Fruit fly (Drosophila melanogaster) whole organism, embryonic: Measurements from ENCODE around the gene Hr83.
A peak's percentile ranks its signal among the peaks of the same experiment; 100 is the strongest.

Source experiments
- Atf3 ChIP-seq: fragments of 200-800 bp; sonication (Bioruptor generic); optimal IDR thresholded peaks from 3 replicates; lab custom pipeline; 2016; ENCODE audit warnings: missing biosample characterization, missing genetic modification characterization
- Atf6 ChIP-seq: fragments of 200-800 bp; sonication (Bioruptor generic); IDR thresholded peaks from 2 replicates; pipeline ENCODE4 v1.3.6; 2022; ENCODE audit warnings: missing biosample characterization, missing genetic modification characterization
- CG11695 ChIP-seq: fragments of 200-800 bp; sonication (Bioruptor generic); IDR thresholded peaks from 3 replicates; pipeline ENCODE4 v1.3.6; 2022; ENCODE audit warnings: missing biosample characterization, missing genetic modification characterization
- CG12155 ChIP-seq: fragments of 200-800 bp; sonication (Bioruptor generic); optimal IDR thresholded peaks from 3 replicates; lab custom pipeline; 2016; ENCODE audit warnings: missing biosample characterization, missing genetic modification characterization
- CG12942 ChIP-seq: fragments of 200-800 bp; sonication (Bioruptor generic); optimal IDR thresholded peaks from 3 replicates; lab custom pipeline; 2016; ENCODE audit warnings: missing biosample characterization, missing genetic modification characterization
- CG17186 ChIP-seq: fragments of 200-800 bp; sonication (Bioruptor generic); optimal IDR thresholded peaks from 3 replicates; lab custom pipeline; 2017; ENCODE audit warnings: missing biosample characterization, missing genetic modification reagents, missing genetic modification characterization
- CG1832 ChIP-seq: fragments of 200-800 bp; sonication (Bioruptor generic); optimal IDR thresholded peaks from 2 replicates; lab custom pipeline; 2017; ENCODE audit warnings: missing biosample characterization, mild to moderate bottlenecking, missing genetic modification characterization, inconsistent platforms
- CG2199 ChIP-seq: fragments of 200-800 bp; sonication (Bioruptor generic); IDR thresholded peaks from 3 replicates; pipeline ENCODE4 v1.3.6; 2022; ENCODE audit warnings: missing biosample characterization, missing genetic modification characterization
- CG30431 ChIP-seq: fragments of 200-800 bp; sonication (Bioruptor generic); optimal IDR thresholded peaks from 2 replicates; lab custom pipeline; 2017; ENCODE audit warnings: missing biosample characterization, missing genetic modification characterization
- CG33557 ChIP-seq: fragments of 200-800 bp; sonication (Bioruptor generic); optimal IDR thresholded peaks from 2 replicates; lab custom pipeline; 2019; ENCODE audit warnings: missing biosample characterization, mild to moderate bottlenecking, missing genetic modification characterization, moderate library complexity
- CG34376 ChIP-seq: fragments of 200-800 bp; sonication (Bioruptor generic); optimal IDR thresholded peaks from 2 replicates; lab custom pipeline; 2018; ENCODE audit warnings: missing biosample characterization, mild to moderate bottlenecking, missing genetic modification characterization
- CG4282 ChIP-seq: fragments of 200-800 bp; sonication (Bioruptor generic); optimal IDR thresholded peaks from 2 replicates; lab custom pipeline; 2016; ENCODE audit warnings: missing biosample characterization, missing genetic modification characterization
- CG5180 ChIP-seq: fragments of 200-800 bp; sonication (Bioruptor generic); optimal IDR thresholded peaks from 3 replicates; lab custom pipeline; 2017; ENCODE audit warnings: missing biosample characterization, missing genetic modification characterization, mild to moderate bottlenecking, moderate library complexity, missing genetic modification reagents
- CG6813 ChIP-seq: fragments of 200-800 bp; sonication (Bioruptor generic); optimal IDR thresholded peaks from 2 replicates; lab custom pipeline; 2017; ENCODE audit warnings: missing biosample characterization, missing genetic modification characterization, mild to moderate bottlenecking, moderate library complexity, missing genetic modification reagents
- CG7786 ChIP-seq: fragments of 200-800 bp; sonication (Bioruptor generic); optimal IDR thresholded peaks from 2 replicates; lab custom pipeline; 2016; ENCODE audit warnings: missing biosample characterization, missing genetic modification characterization
- CG8089 ChIP-seq: fragments of 200-800 bp; sonication (Bioruptor generic); optimal IDR thresholded peaks from 3 replicates; lab custom pipeline; 2016; ENCODE audit warnings: missing biosample characterization, missing genetic modification characterization
- CG8359 ChIP-seq: fragments of 200-800 bp; sonication (Bioruptor generic); optimal IDR thresholded peaks from 2 replicates; lab custom pipeline; 2017; ENCODE audit warnings: missing biosample characterization, mild to moderate bottlenecking, missing genetic modification characterization, borderline replicate concordance
- CG9876 ChIP-seq: fragments of 200-800 bp; sonication (Bioruptor generic); optimal IDR thresholded peaks from 2 replicates; lab custom pipeline; 2016; ENCODE audit warnings: missing biosample characterization, missing genetic modification characterization
- Deaf1 ChIP-seq: fragments of 200-800 bp; optimal IDR thresholded peaks from 3 replicates; lab custom pipeline; 2019; ENCODE audit warnings: missing biosample characterization, mild to moderate bottlenecking, missing genetic modification characterization, moderate library complexity
- Dp ChIP-seq: fragments of 200-800 bp; sonication (Bioruptor generic); optimal IDR thresholded peaks from 2 replicates; lab custom pipeline; 2018; ENCODE audit warnings: missing biosample characterization, mild to moderate bottlenecking, missing genetic modification characterization, moderate library complexity
- Gsc ChIP-seq: fragments of 200-800 bp; sonication (Bioruptor generic); IDR thresholded peaks from 2 replicates; pipeline ENCODE4 v1.3.6; 2022; ENCODE audit warnings: missing biosample characterization, missing genetic modification characterization
- H2.0 ChIP-seq: fragments of 200-800 bp; sonication (Bioruptor generic); IDR thresholded peaks from 2 replicates; pipeline ENCODE4 v1.3.6; 2022; ENCODE audit warnings: missing biosample characterization, missing genetic modification characterization
- HLH4C ChIP-seq: fragments of 200-800 bp; sonication (Bioruptor generic); IDR thresholded peaks from 3 replicates; pipeline ENCODE4 v1.3.6; 2022; ENCODE audit warnings: missing biosample characterization, missing genetic modification characterization; ENCODE audit not compliant: partially characterized antibody
- Hr39 ChIP-seq: fragments of >200 bp; optimal IDR thresholded peaks from 2 replicates; lab custom pipeline; 2017
- Hr51 ChIP-seq, 2 experiments: fragments of 200-800 bp; sonication (Bioruptor generic); optimal IDR thresholded peaks; 2 replicates in 1 of 2; 3 replicates in 1 of 2; lab custom pipeline; 2016 to 2018; ENCODE audit warnings: missing biosample characterization in 2 of 2, missing genetic modification characterization in 2 of 2, mild to moderate bottlenecking in 1 of 2, moderate library complexity in 1 of 2
- Kr ChIP-seq: fragments of 200-800 bp; sonication (Bioruptor generic); optimal IDR thresholded peaks from 2 replicates; lab custom pipeline; 2017; ENCODE audit warnings: missing biosample characterization, mild to moderate bottlenecking, missing genetic modification characterization
- Meics ChIP-seq: fragments of 200-800 bp; sonication (Bioruptor generic); optimal IDR thresholded peaks from 2 replicates; lab custom pipeline; 2017; ENCODE audit warnings: missing biosample characterization, mild to moderate bottlenecking, missing genetic modification characterization
- Neu2 ChIP-seq: fragments of 200-800 bp; sonication (Bioruptor generic); optimal IDR thresholded peaks from 3 replicates; lab custom pipeline; 2016; ENCODE audit warnings: missing biosample characterization, missing genetic modification characterization, borderline replicate concordance
- Oaz ChIP-seq: fragments of 200-800 bp; sonication (Bioruptor generic); IDR thresholded peaks from 2 replicates; pipeline ENCODE4 v1.3.6; 2022; ENCODE audit warnings: missing biosample characterization, missing genetic modification characterization
- Pdp1 ChIP-seq, 2 experiments: fragments of 200-800 bp; sonication (Bioruptor generic); optimal IDR thresholded peaks; 3 replicates each; lab custom pipeline; 2016; ENCODE audit warnings: missing biosample characterization in 2 of 2, missing genetic modification characterization in 2 of 2, mild to moderate bottlenecking in 1 of 2, moderate library complexity in 1 of 2
- YL-1 ChIP-seq: fragments of 200-800 bp; sonication (Bioruptor generic); optimal IDR thresholded peaks from 3 replicates; lab custom pipeline; 2017; ENCODE audit warnings: missing biosample characterization, mild to moderate bottlenecking, missing genetic modification characterization
- ac ChIP-seq: fragments of 200-800 bp; sonication (Bioruptor generic); optimal IDR thresholded peaks from 3 replicates; lab custom pipeline; 2017; ENCODE audit warnings: missing biosample characterization, mild to moderate bottlenecking, missing genetic modification characterization
- bigmax ChIP-seq: fragments of 200-800 bp; sonication (Bioruptor generic); optimal IDR thresholded peaks from 2 replicates; lab custom pipeline; 2018; ENCODE audit warnings: missing biosample characterization, mild to moderate bottlenecking, missing genetic modification characterization
- bsh ChIP-seq, 2 experiments: fragments of 200-800 bp; sonication (Bioruptor generic); optimal IDR thresholded peaks; 2 replicates each; lab custom pipeline; 2017 to 2018; ENCODE audit warnings: mild to moderate bottlenecking in 2 of 2, missing biosample characterization in 2 of 2, missing genetic modification characterization in 2 of 2, moderate library complexity in 1 of 2
- eve ChIP-seq, 2 experiments: fragments of >200 bp; optimal IDR thresholded peaks; 2 replicates each; lab custom pipeline; 2017; ENCODE audit warnings: missing biosample characterization in 2 of 2, missing genetic modification characterization in 2 of 2
- gfzf ChIP-seq: fragments of 200-800 bp; sonication (Bioruptor generic); optimal IDR thresholded peaks from 2 replicates; lab custom pipeline; 2016; ENCODE audit warnings: missing biosample characterization, mild to moderate bottlenecking, missing genetic modification characterization, moderate library complexity
- hb ChIP-seq: fragments of 200-800 bp; sonication (Bioruptor generic); IDR thresholded peaks from 3 replicates; pipeline ENCODE4 v1.3.6; 2022; ENCODE audit warnings: missing biosample characterization, missing genetic modification characterization; ENCODE audit not compliant: partially characterized antibody
- kay ChIP-seq: fragments of 200-800 bp; sonication (Bioruptor generic); optimal IDR thresholded peaks from 2 replicates; lab custom pipeline; 2016; ENCODE audit warnings: missing biosample characterization, missing genetic modification characterization
- lmd ChIP-seq: fragments of 200-800 bp; sonication (Bioruptor generic); IDR thresholded peaks from 2 replicates; pipeline ENCODE4 v1.3.6; 2022; ENCODE audit warnings: missing biosample characterization, missing genetic modification characterization
- nom ChIP-seq: fragments of 200-800 bp; sonication (Bioruptor generic); optimal IDR thresholded peaks from 2 replicates; lab custom pipeline; 2017; ENCODE audit warnings: missing biosample characterization, missing genetic modification characterization, mild to moderate bottlenecking, moderate library complexity, missing genetic modification reagents
- oc ChIP-seq: fragments of 200-800 bp; sonication (Bioruptor generic); optimal IDR thresholded peaks from 2 replicates; lab custom pipeline; 2018; ENCODE audit warnings: missing biosample characterization, mild to moderate bottlenecking, missing genetic modification characterization, moderate library complexity
- otp ChIP-seq: fragments of 200-800 bp; sonication (Bioruptor generic); IDR thresholded peaks from 3 replicates; pipeline ENCODE4, ENCODE4 v1.3.6; 2022; ENCODE audit warnings: missing biosample characterization, missing genetic modification characterization
- psq ChIP-seq: fragments of 200-800 bp; sonication (Bioruptor generic); optimal IDR thresholded peaks from 2 replicates; lab custom pipeline; 2017; ENCODE audit warnings: missing biosample characterization, missing genetic modification characterization
- sens ChIP-seq: fragments of 200-800 bp; sonication (Bioruptor generic); peaks from one replicate; lab custom pipeline; 2016; ENCODE audit warnings: missing biosample characterization, missing genetic modification characterization
- seq ChIP-seq: fragments of 200-800 bp; sonication (Bioruptor generic); IDR thresholded peaks from 2 replicates; pipeline ENCODE4 v1.3.6; 2022; ENCODE audit warnings: missing biosample characterization, missing genetic modification characterization
- sna ChIP-seq: fragments of 200-800 bp; sonication (Bioruptor generic); IDR thresholded peaks from 2 replicates; pipeline ENCODE4 v1.3.6; 2022; ENCODE audit warnings: missing biosample characterization, missing genetic modification characterization; ENCODE audit not compliant: partially characterized antibody
- sr ChIP-seq: fragments of 200-800 bp; sonication (Bioruptor generic); IDR thresholded peaks from 3 replicates; pipeline ENCODE4 v1.3.6; 2022; ENCODE audit warnings: missing biosample characterization, missing genetic modification characterization
- stc ChIP-seq: fragments of 200-800 bp; sonication (Bioruptor generic); IDR thresholded peaks from 2 replicates; pipeline ENCODE4 v1.3.6; 2022; ENCODE audit warnings: missing biosample characterization, missing genetic modification characterization
- vnd ChIP-seq: fragments of 200-800 bp; sonication (Bioruptor generic); IDR thresholded peaks from 3 replicates; pipeline ENCODE4 v1.3.6; 2022; ENCODE audit warnings: missing biosample characterization, missing genetic modification characterization; ENCODE audit not compliant: partially characterized antibody

Gene Hr83

DNA sequence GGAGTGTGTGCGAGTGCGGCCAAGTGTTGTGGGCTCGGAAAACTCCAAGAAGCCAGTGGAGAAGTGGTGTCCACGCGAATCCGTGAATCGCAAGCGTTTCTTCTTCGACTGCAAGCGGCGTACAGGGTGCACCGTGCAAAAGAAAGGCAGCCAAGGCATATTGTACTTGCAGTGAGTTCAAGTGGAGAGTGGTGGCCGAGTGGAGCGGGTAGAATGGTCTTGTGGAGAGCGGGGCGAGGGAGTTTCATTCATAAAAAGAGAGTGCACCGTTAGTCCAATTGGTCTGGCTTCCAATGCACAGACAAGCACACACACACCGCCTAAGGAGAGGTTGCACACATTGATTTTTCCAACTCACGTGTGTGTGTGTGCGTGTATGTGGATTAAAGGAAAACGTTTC, 2.1 kb downstream of the Hr83 start (continued):
- no peak for TF ChIP-seq Dp
- TF ChIP-seq oc (tag; lab: Kevin White, UChicago) = no peak
- TF ChIP-seq CG33557 (GFP tag; lab: Kevin White, UChicago) = no peak
- TF ChIP-seq sna (GFP tag; lab: Robert Waterston, UW) = no peak
- no peak for TF ChIP-seq CG34376
- TF ChIP-seq bigmax (GFP tag; lab: Kevin White, UChicago) = no peak
- no peak for TF ChIP-seq HLH4C (GFP tag; lab: Robert Waterston, UW)
- TF ChIP-seq otp (GFP tag; lab: Robert Waterston, UW) = 0 out of 3 replicates have a peak, but pooled peaks have one; percentile 4
- TF ChIP-seq CG1832 (GFP tag; lab: Kevin White, UChicago) = no peak
- TF ChIP-seq Kr = no peak
- no peak; the same call in 2 of the 3 replicates for TF ChIP-seq sr (GFP tag; lab: Robert Waterston, UW)
- TF ChIP-seq Pdp1 (GFP tag; optimal IDR thresholded peaks at IDR 0.05; lab: Kevin White, UChicago) = no peak
- TF ChIP-seq CG2199 (GFP tag; lab: Robert Waterston, UW) = peak; percentile 66; the same call in 1 of the 3 replicates
- TF ChIP-seq CG9876 (GFP tag; lab: Kevin White, UChicago) = no peak
- TF ChIP-seq CG11695 (GFP tag; lab: Robert Waterston, UW) = no peak; the same call in 2 of the 3 replicates
- TF ChIP-seq CG4282 (GFP tag; lab: Kevin White, UChicago) = no peak
- TF ChIP-seq Hr39 (lab: Kevin White, UChicago) = no peak
- no peak for TF ChIP-seq gfzf (GFP tag; lab: Kevin White, UChicago)
- no peak for TF ChIP-seq Oaz (GFP tag; lab: Robert Waterston, UW)
- no peak for TF ChIP-seq vnd (GFP tag; lab: Robert Waterston, UW)
- TF ChIP-seq CG30431 (GFP tag; lab: Kevin White, UChicago) = no peak
- no peak for TF ChIP-seq Hr51 (GFP tag; optimal IDR thresholded peaks at IDR 0.05; lab: Kevin White, UChicago)
- TF ChIP-seq ac (GFP tag; lab: Kevin White, UChicago) = no peak
- no peak for TF ChIP-seq Meics
- TF ChIP-seq Neu2 (GFP tag; lab: Kevin White, UChicago) = peak; percentile 39
- no peak for TF ChIP-seq Atf3
- no peak for TF ChIP-seq eve (GFP tag; optimal IDR thresholded peaks at IDR 0.05; lab: Kevin White, UChicago)
- TF ChIP-seq bsh (GFP tag; optimal IDR thresholded peaks at IDR 0.05; lab: Kevin White, UChicago) = no peak
- no peak for TF ChIP-seq CG17186 (GFP tag; lab: Kevin White, UChicago)
- TF ChIP-seq lmd (GFP tag; lab: Robert Waterston, UW) = no peak
- TF ChIP-seq stc (GFP tag; lab: Robert Waterston, UW) = 0 out of 2 replicates have a peak, but pooled peaks have one; percentile 11
- TF ChIP-seq CG12155 (GFP tag; lab: Kevin White, UChicago) = no peak
- TF ChIP-seq CG12942 = no peak
- TF ChIP-seq Gsc (GFP tag; lab: Robert Waterston, UW) = no peak
- no peak for TF ChIP-seq Deaf1 (tag; lab: Kevin White, UChicago)
- TF ChIP-seq Atf6 (GFP tag; lab: Robert Waterston, UW) = no peak
- TF ChIP-seq CG5180 = no peak
- no peak for TF ChIP-seq psq (GFP tag; lab: Kevin White, UChicago)
- TF ChIP-seq kay (GFP tag; lab: Kevin White, UChicago) = no peak
- TF ChIP-seq YL-1 (GFP tag; lab: Kevin White, UChicago) = no peak
- TF ChIP-seq CG6813 (GFP tag; lab: Kevin White, UChicago) = peak; percentile 21
- TF ChIP-seq CG8089 (GFP tag; lab: Kevin White, UChicago) = no peak
- TF ChIP-seq CG8359 (GFP tag; lab: Kevin White, UChicago) = peak; percentile 43
- no peak for TF ChIP-seq hb (GFP tag; lab: Robert Waterston, UW)
- no peak for TF ChIP-seq seq (GFP tag; lab: Robert Waterston, UW)
- TF ChIP-seq CG7786 (GFP tag; lab: Kevin White, UChicago) = no peak
- no peak for TF ChIP-seq sens (GFP tag; lab: Kevin White, UChicago)
- TF ChIP-seq H2.0 (GFP tag; lab: Robert Waterston, UW) = no peak
- peak; percentile 35 for TF ChIP-seq nom (GFP tag; lab: Kevin White, UChicago)
- TF ChIP-seq, all 482 proteins: peak for 29
